Worm (Caenorhabditis elegans) whole organism, L4 larva: ENCODE results near the gene str-68.

Experiments
- F10B5.3 ChIP-seq: sonication (generic microtip); optimal IDR thresholded peaks from 2 replicates; lab custom pipeline; 2016; ENCODE audit warnings: mild to moderate bottlenecking, missing genetic modification characterization, missing compliant biosample characterization
- F44E2.7 ChIP-seq: fragments of 200-800 bp; sonication (Bioruptor generic); IDR thresholded peaks from 2 replicates; pipeline ENCODE4 v2.1.2; 2022; ENCODE audit warnings: missing genetic modification characterization, missing compliant biosample characterization
- R02D3.7 ChIP-seq: fragments of 150-350 bp; sonication (generic microtip); optimal IDR thresholded peaks from 3 replicates; lab custom pipeline; 2014; ENCODE audit warnings: missing biosample characterization, missing genetic modification characterization
- T20F7.1 ChIP-seq: fragments of 200-800 bp; sonication (Bioruptor generic); optimal IDR thresholded peaks from 2 replicates; lab custom pipeline; 2018; ENCODE audit warnings: mild to moderate bottlenecking, missing genetic modification characterization, missing compliant biosample characterization
- T26A8.4 ChIP-seq: fragments of 200-800 bp; sonication (Bioruptor generic); IDR thresholded peaks from 2 replicates; pipeline ENCODE4 v1.3.6; 2022; ENCODE audit warnings: missing genetic modification characterization, missing compliant biosample characterization
- ZK337.2 ChIP-seq: fragments of 200-800 bp; sonication (Bioruptor generic); IDR thresholded peaks from 2 replicates; pipeline ENCODE4 v1.3.6; 2022; ENCODE audit warnings: missing genetic modification reagents, missing genetic modification characterization, missing compliant biosample characterization
- ZK546.5 ChIP-seq, 2 experiments: sonication (generic microtip); optimal IDR thresholded peaks; 2 replicates each; lab custom pipeline; 2017; ENCODE audit warnings: missing biosample characterization in 2 of 2, missing genetic modification characterization in 2 of 2
- aha-1 ChIP-seq: fragments of 150-350 bp; peaks from one replicate; lab custom pipeline; 2014; ENCODE audit warnings: missing biosample characterization, missing genetic modification characterization
- arid-1 ChIP-seq: fragments of 200-800 bp; sonication (Bioruptor generic); conservative IDR thresholded peaks from 2 replicates; pipeline ENCODE4 v1.3.6; 2022; ENCODE audit warnings: missing genetic modification reagents, missing genetic modification characterization, missing compliant biosample characterization
- daf-12 ChIP-seq: fragments of 150-350 bp; optimal IDR thresholded peaks from 2 replicates; lab custom pipeline; 2014; ENCODE audit warnings: missing biosample characterization, missing genetic modification reagents, missing genetic modification characterization
- dmd-6 ChIP-seq: fragments of 200-800 bp; sonication (Bioruptor generic); IDR thresholded peaks from 2 replicates; pipeline ENCODE4 v1.3.6; 2022; ENCODE audit warnings: missing genetic modification reagents, missing genetic modification characterization, missing compliant biosample characterization
- dmd-8 ChIP-seq: fragments of 200-800 bp; sonication (Bioruptor generic); IDR thresholded peaks from 2 replicates; pipeline ENCODE4 v1.3.6; 2022; ENCODE audit warnings: missing genetic modification characterization, missing compliant biosample characterization
- dpl-1 ChIP-seq: fragments of 150-350 bp; optimal IDR thresholded peaks from 2 replicates; lab custom pipeline; 2014; ENCODE audit warnings: missing biosample characterization, missing genetic modification reagents, missing genetic modification characterization
- duxl-1 ChIP-seq: sonication (generic microtip); optimal IDR thresholded peaks from 2 replicates; lab custom pipeline; 2016; ENCODE audit warnings: mild to moderate bottlenecking, missing genetic modification characterization, moderate library complexity, missing compliant biosample characterization; ENCODE audit not compliant: poor library complexity
- fkh-10 ChIP-seq: fragments of 150-350 bp; optimal IDR thresholded peaks from 2 replicates; lab custom pipeline; 2014; ENCODE audit warnings: missing biosample characterization, missing genetic modification reagents, missing genetic modification characterization
- fos-1 ChIP-seq: fragments of 150-350 bp; optimal IDR thresholded peaks from 2 replicates; lab custom pipeline; 2014; ENCODE audit warnings: missing biosample characterization, missing genetic modification characterization
- gei-8 ChIP-seq: fragments of 200-800 bp; sonication (Bioruptor generic); optimal IDR thresholded peaks from 2 replicates; lab custom pipeline; 2018; ENCODE audit warnings: mild to moderate bottlenecking, missing genetic modification characterization, missing compliant biosample characterization
- hlh-30 ChIP-seq: sonication (generic microtip); optimal IDR thresholded peaks from 2 replicates; lab custom pipeline; 2017; ENCODE audit warnings: antibody characterized with exemption, mild to moderate bottlenecking, missing genetic modification characterization, missing compliant biosample characterization; ENCODE audit not compliant: insufficient read depth
- jun-1 ChIP-seq: fragments of 150-350 bp; optimal IDR thresholded peaks from 2 replicates; lab custom pipeline; 2014; ENCODE audit warnings: missing biosample characterization, missing genetic modification reagents, missing genetic modification characterization
- lin-1 ChIP-seq: fragments of 200-800 bp; sonication (Bioruptor generic); IDR thresholded peaks from 2 replicates; pipeline ENCODE4 v1.3.6; 2022; ENCODE audit warnings: missing genetic modification reagents, missing genetic modification characterization, missing compliant biosample characterization
- lin-13 ChIP-seq: fragments of 150-350 bp; optimal IDR thresholded peaks from 2 replicates; lab custom pipeline; 2014; ENCODE audit warnings: missing biosample characterization, missing genetic modification reagents, missing genetic modification characterization
- lin-38 ChIP-seq: fragments of 200-800 bp; sonication (Bioruptor generic); IDR thresholded peaks from 2 replicates; pipeline ENCODE4 v1.3.6; 2022; ENCODE audit warnings: missing genetic modification reagents, missing genetic modification characterization, missing compliant biosample characterization
- madf-9 ChIP-seq: fragments of 200-800 bp; sonication (Bioruptor generic); conservative IDR thresholded peaks from 2 replicates; pipeline ENCODE4 v1.3.6; 2022; ENCODE audit warnings: missing genetic modification reagents, missing genetic modification characterization, missing compliant biosample characterization
- mdl-1 ChIP-seq, 2 experiments: fragments of 150-350 bp in 1 of 2; sonication (generic microtip) in 1 of 2; optimal IDR thresholded peaks; 2 replicates each; lab custom pipeline; 2014 to 2017; ENCODE audit warnings: missing biosample characterization in 2 of 2, missing genetic modification characterization in 2 of 2
- mep-1 ChIP-seq: fragments of 150-350 bp; sonication (generic microtip); optimal IDR thresholded peaks from 3 replicates; lab custom pipeline; 2014; ENCODE audit warnings: missing biosample characterization, missing genetic modification characterization
- mes-2 ChIP-seq: sonication (generic microtip); optimal IDR thresholded peaks from 2 replicates; lab custom pipeline; 2016; ENCODE audit warnings: missing genotype, mild to moderate bottlenecking, missing genetic modification characterization, missing compliant biosample characterization; ENCODE audit not compliant: poor library complexity, severe bottlenecking
- nhr-28 ChIP-seq: fragments of 150-350 bp; optimal IDR thresholded peaks from 2 replicates; lab custom pipeline; 2014; ENCODE audit warnings: missing biosample characterization, missing genetic modification characterization
- nhr-42 ChIP-seq: fragments of 200-800 bp; sonication (Bioruptor generic); IDR thresholded peaks from 2 replicates; pipeline ENCODE4 v1.3.6; 2022; ENCODE audit warnings: missing genetic modification characterization, missing compliant biosample characterization
- pha-4 ChIP-seq, 2 experiments: fragments of 150-350 bp in 1 of 2; fragments of 200-800 bp in 1 of 2; sonication (Bioruptor generic) in 1 of 2; IDR thresholded peaks in 1 of 2; optimal IDR thresholded peaks in 1 of 2; 2 replicates each; pipeline versions ENCODE4 v1.3.6 to Lab custom; 2014 to 2022; ENCODE audit warnings: missing genetic modification characterization in 2 of 2, missing genetic modification reagents in 2 of 2, missing biosample characterization in 1 of 2, missing compliant biosample characterization in 1 of 2
- php-3 ChIP-seq: fragments of 200-800 bp; sonication (Bioruptor generic); IDR thresholded peaks from 2 replicates; pipeline ENCODE4 v1.3.6; 2022; ENCODE audit warnings: missing genetic modification reagents, missing genetic modification characterization, missing compliant biosample characterization
- pqm-1 ChIP-seq: sonication (generic microtip); optimal IDR thresholded peaks from 2 replicates; lab custom pipeline; 2017; ENCODE audit warnings: missing biosample characterization, missing genetic modification characterization
- rbr-2 ChIP-seq: sonication (generic microtip); optimal IDR thresholded peaks from 2 replicates; lab custom pipeline; 2016; ENCODE audit warnings: missing genotype, missing genetic modification characterization, missing compliant biosample characterization
- snpc-1.2 ChIP-seq: fragments of 200-800 bp; sonication (Bioruptor generic); IDR thresholded peaks from 2 replicates; pipeline ENCODE4 v1.3.6; 2022; ENCODE audit warnings: missing genetic modification reagents, missing genetic modification characterization, missing compliant biosample characterization
- spr-1 ChIP-seq: sonication (generic microtip); optimal IDR thresholded peaks from 2 replicates; lab custom pipeline; 2016; ENCODE audit warnings: mild to moderate bottlenecking, missing genetic modification characterization, missing compliant biosample characterization
- unc-39 ChIP-seq: sonication (generic microtip); optimal IDR thresholded peaks from 2 replicates; lab custom pipeline; 2017; ENCODE audit warnings: missing biosample characterization, missing genetic modification characterization
- unc-62 ChIP-seq, 3 experiments: fragments of 150-350 bp in 1 of 3; sonication (generic microtip); optimal IDR thresholded peaks in 2 of 3; peaks in 1 of 3; 1 replicate in 1 of 3; 2 replicates in 2 of 3; lab custom pipeline; 2014 to 2017; ENCODE audit warnings: missing biosample characterization in 3 of 3, missing genetic modification characterization in 3 of 3, missing genetic modification reagents in 3 of 3, missing genotype in 1 of 3
- zfp-3 ChIP-seq: fragments of 200-800 bp; sonication (Bioruptor generic); conservative IDR thresholded peaks from 2 replicates; pipeline ENCODE4 v1.3.6; 2022; ENCODE audit warnings: missing genetic modification reagents, missing genetic modification characterization, missing compliant biosample characterization

str-68 gene

DNA sequence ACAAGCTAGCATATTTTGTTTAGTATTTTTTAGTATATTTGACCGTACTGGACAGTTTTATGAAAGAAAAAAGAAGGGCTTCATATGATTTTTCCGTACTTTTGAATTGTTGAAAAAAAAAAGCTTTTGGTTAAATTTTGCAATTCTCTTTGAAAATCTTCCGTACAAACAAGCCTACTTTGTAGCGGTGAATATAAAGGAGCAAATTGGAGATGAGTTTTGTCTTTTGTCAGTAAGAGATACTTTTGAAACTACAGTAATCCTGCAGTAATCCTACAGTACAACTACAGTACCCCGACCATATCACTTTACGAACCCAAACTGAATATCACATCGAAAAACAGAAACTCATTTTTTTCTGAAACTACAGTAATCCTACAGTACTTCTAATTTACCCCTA lies 15.1 kb upstream of the str-68 start:
- no peak for TF ChIP-seq unc-62 (GFP tag; optimal IDR thresholded peaks at IDR 0.05 in 1 of 2; lab: Kevin White, UChicago)
- TF ChIP-seq unc-62 (tag; optimal IDR thresholded peaks at IDR 0.05; lab: Kevin White, UChicago): no peak
- TF ChIP-seq aha-1 (tag; lab: Kevin White, UChicago): peak; percentile 93

DNA sequence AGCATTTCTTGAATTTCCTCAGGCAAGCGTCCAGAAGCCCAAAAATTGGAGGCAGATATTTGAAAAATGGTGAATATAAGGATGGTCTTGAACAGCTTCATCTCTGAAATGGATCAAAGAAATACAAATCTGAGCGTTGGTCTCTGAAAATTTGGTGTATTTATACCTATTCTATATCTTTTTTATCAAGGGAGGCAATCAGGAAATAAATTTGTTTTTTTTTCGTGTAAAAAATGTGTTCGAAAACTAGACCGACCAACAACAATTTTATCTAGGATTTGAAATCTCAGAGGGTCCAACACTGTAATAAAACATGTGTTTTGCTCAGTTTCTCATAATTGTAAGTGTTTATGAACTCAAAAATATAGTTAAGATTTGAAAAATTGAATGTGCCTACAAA lies 14.4 kb upstream of the str-68 start, which contains the start of gene srt-56:
Gene srt-56, minus strand, starts transcription at position 101 of the 400 bp plus-strand sequence.
- TF ChIP-seq aha-1 (tag; lab: Kevin White, UChicago) (peak; percentile 49), dpl-1 (GFP tag; lab: Kevin White, UChicago) (no peak)

DNA sequence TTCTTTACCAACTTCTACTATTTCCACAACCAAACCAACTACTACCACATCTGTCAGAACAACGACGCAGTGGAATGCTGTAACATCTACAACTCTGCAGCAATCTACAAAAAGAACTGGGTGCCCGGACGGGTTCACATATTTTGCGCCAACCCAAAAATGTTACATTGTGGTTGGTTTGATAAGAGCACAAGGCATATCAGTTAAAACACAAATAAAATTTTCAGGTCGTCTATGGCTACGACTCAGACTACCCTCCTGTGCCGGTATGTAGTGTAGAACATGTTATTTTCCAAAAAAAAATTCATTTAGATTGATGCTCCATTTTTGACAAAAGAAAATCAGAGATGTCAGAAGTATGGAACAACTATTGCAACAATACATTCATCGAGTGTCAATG lies 11.8 kb upstream of the str-68 start:
- no peak for TF ChIP-seq lin-1 (GFP tag; lab: Robert Waterston, UW)
- peak; percentile 49; the same call in 1 of the 2 replicates for TF ChIP-seq dmd-6 (GFP tag; lab: Robert Waterston, UW)
- TF ChIP-seq spr-1 (tag; lab: Kevin White, UChicago): no peak
- TF ChIP-seq pqm-1 (tag; lab: Kevin White, UChicago): peak; percentile 51
- peak; percentile 87 for TF ChIP-seq nhr-28
- no peak for TF ChIP-seq F10B5.3 (tag; lab: Kevin White, UChicago)

DNA sequence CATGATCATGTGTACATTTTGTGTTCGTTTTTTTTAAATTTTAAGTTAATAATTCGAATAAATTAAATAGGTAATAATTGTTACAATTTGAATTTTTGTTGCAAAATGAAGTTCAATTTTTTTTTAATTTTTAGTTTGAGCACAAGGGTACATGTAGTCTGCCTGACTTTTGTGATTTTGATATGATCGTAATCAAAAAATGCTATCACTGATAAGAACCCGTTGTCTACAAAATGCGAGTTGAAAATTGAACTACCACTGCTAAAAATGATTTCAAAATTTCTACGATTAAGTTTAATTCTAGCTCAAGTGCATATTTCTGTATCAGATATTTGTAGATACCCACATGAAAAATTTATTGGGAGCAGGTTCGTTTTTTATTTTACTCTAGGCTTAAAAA lies 10.8 kb upstream of the str-68 start, which contains the start of gene clec-210:
Gene clec-210, plus strand, starts transcription at position 211 of the 400 bp plus-strand sequence.
- TF ChIP-seq pqm-1 (tag; lab: Kevin White, UChicago) (peak; percentile 52), gei-8 (no peak), dmd-6 (GFP tag; lab: Robert Waterston, UW) (peak; percentile 50), nhr-42 (GFP tag; lab: Robert Waterston, UW) (no peak), jun-1 (no peak), nhr-28 (peak; percentile 92)

DNA sequence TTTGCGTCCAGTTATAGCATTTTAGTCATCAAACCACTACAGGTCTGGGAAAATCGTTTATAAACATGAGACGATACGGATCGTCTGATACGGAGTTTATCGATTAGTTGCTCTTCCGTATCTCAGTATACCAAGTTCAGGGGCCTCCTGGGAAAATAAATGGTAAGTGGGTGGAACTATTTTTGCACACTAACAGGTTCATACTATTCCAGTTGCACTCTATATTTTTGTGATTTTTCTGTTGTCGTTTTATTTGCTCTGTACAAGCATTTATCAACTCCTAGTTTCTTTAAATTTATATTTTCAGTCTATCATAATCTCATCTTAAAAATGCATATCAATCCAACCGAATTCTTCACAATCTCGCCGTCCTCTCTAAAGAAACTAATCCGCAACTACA lies 7.6 kb upstream of the str-68 start, which contains the start of gene Y73C8C.3:
Gene Y73C8C.3, plus strand, starts transcription at position 301 of the 400 bp plus-strand sequence.
- no peak for TF ChIP-seq php-3
- no peak for TF ChIP-seq pqm-1 (tag; lab: Kevin White, UChicago)
- no peak for TF ChIP-seq lin-1 (GFP tag; lab: Robert Waterston, UW)
- no peak for TF ChIP-seq mep-1 (tag; lab: Kevin White, UChicago)
- no peak for TF ChIP-seq T26A8.4 (GFP tag; lab: Robert Waterston, UW)
- no peak for TF ChIP-seq F44E2.7
- TF ChIP-seq snpc-1.2: no peak
- TF ChIP-seq lin-38 (GFP tag; lab: Robert Waterston, UW): no peak
- no peak for TF ChIP-seq daf-12
- TF ChIP-seq dmd-8 (GFP tag; lab: Robert Waterston, UW): no peak
- TF ChIP-seq zfp-3 (GFP tag; lab: Robert Waterston, UW): no peak
- TF ChIP-seq, all 104 proteins: peak for 0

DNA sequence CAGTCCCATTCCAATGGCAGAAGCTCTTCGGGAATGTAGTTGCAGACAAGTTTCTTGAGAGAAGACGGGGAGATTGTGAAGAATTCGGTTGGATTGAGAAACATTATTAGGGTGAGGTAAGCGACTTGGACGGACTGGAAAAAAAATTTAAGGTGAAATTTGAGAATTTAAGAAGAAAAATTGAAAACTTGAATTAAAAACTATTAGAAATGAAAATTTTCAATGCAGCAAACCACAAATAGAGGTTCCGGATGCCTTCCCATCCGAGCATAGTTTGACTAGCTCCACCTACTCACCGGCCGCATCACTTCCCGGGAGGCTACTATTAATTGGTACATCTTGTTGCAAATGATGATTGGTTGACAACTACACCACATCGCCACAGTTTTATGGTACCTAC lies 6.4 kb upstream of the str-68 start, which contains the start of gene Y73C8C.8:
Gene Y73C8C.8, minus strand, starts transcription at position 101 of the 400 bp plus-strand sequence.
- TF ChIP-seq mdl-1 (tag; optimal IDR thresholded peaks at IDR 0.05; lab: Kevin White, UChicago) (no peak), ZK337.2 (GFP tag; lab: Robert Waterston, UW) (no peak), arid-1 (no peak), lin-38 (GFP tag; lab: Robert Waterston, UW) (no peak), rbr-2 (no peak), daf-12 (no peak), fos-1 (tag; lab: Kevin White, UChicago) (no peak), mes-2 (tag; lab: Kevin White, UChicago) (no peak), pha-4 (GFP tag; IDR thresholded peaks at IDR 0.05; lab: Robert Waterston, UW) (no peak), pha-4 (tag; optimal IDR thresholded peaks at IDR 0.05; lab: Kevin White, UChicago) (no peak), ZK546.5 (tag; optimal IDR thresholded peaks at IDR 0.05; lab: Kevin White, UChicago) (no peak), T20F7.1 (GFP tag; lab: Kevin White, UChicago) (no peak), pqm-1 (tag; lab: Kevin White, UChicago) (no peak), duxl-1 (no peak), madf-9 (GFP tag; lab: Robert Waterston, UW) (no peak), hlh-30 (tag; lab: Kevin White, UChicago) (no peak), unc-39 (tag; lab: Kevin White, UChicago) (no peak), R02D3.7 (tag; lab: Kevin White, UChicago) (no peak), fkh-10 (no peak), lin-13 (GFP tag; lab: Kevin White, UChicago) (no peak)
